Worm (Caenorhabditis elegans) whole organism, L3 larva: ENCODE measurements around the gene sec-24.2.
A peak's percentile ranks its signal among the peaks of the same experiment; 100 is the strongest.
"Not testable (repeated sequence)": the region's sequence is repeated elsewhere in the genome, so short reads cannot be mapped to it uniquely, and the experiment has no call there.

Experiments
- ZK546.5 ChIP-seq: sonication (generic microtip); optimal IDR thresholded peaks from 2 replicates; lab custom pipeline; 2017; ENCODE audit warnings: missing biosample characterization, missing genetic modification characterization
- ceh-16 ChIP-seq: sonication (generic microtip); optimal IDR thresholded peaks from 2 replicates; lab custom pipeline; 2017; ENCODE audit warnings: missing biosample characterization, missing genetic modification characterization
- ceh-82 ChIP-seq: fragments of 150-350 bp; optimal IDR thresholded peaks from 2 replicates; lab custom pipeline; 2014; ENCODE audit warnings: missing biosample characterization, missing genetic modification characterization
- daf-12 ChIP-seq: fragments of 150-350 bp; optimal IDR thresholded peaks from 2 replicates; lab custom pipeline; 2014; ENCODE audit warnings: missing biosample characterization, missing genetic modification reagents, missing genetic modification characterization
- egl-5 ChIP-seq: fragments of 150-350 bp; optimal IDR thresholded peaks from 2 replicates; lab custom pipeline; 2017; ENCODE audit warnings: missing biosample characterization, missing genetic modification reagents, missing genetic modification characterization, inconsistent platforms
- elt-2 ChIP-seq: sonication (generic microtip); optimal IDR thresholded peaks from 2 replicates; lab custom pipeline; 2016; ENCODE audit warnings: missing genetic modification reagents, mild to moderate bottlenecking, missing genetic modification characterization, missing compliant biosample characterization
- elt-3 ChIP-seq, 3 experiments: fragments of 150-350 bp in 1 of 3; sonication (generic microtip) in 2 of 3; optimal IDR thresholded peaks; 2 replicates in 2 of 3; 4 replicates in 1 of 3; lab custom pipeline; 2014 to 2017; ENCODE audit warnings: missing biosample characterization in 3 of 3, missing genetic modification characterization in 3 of 3
- eor-1 ChIP-seq, 2 experiments: fragments of 150-350 bp; optimal IDR thresholded peaks; 2 replicates each; lab custom pipeline; 2014 to 2018; ENCODE audit warnings: missing biosample characterization in 2 of 2, missing genetic modification characterization in 2 of 2
- lin-15B ChIP-seq: fragments of 150-350 bp; optimal IDR thresholded peaks from 2 replicates; lab custom pipeline; 2014; ENCODE audit warnings: missing biosample characterization, missing genetic modification characterization
- mml-1 ChIP-seq: fragments of 150-350 bp; sonication (generic microtip); optimal IDR thresholded peaks from 3 replicates; lab custom pipeline; 2014; ENCODE audit warnings: missing biosample characterization, missing genetic modification characterization
- nfya-1 ChIP-seq: sonication (generic microtip); optimal IDR thresholded peaks from 2 replicates; lab custom pipeline; 2017; ENCODE audit warnings: missing genetic modification characterization, mild to moderate bottlenecking, missing compliant biosample characterization, antibody characterized with exemption, moderate library complexity; ENCODE audit not compliant: insufficient read depth
- nhr-12 ChIP-seq: fragments of 150-350 bp; optimal IDR thresholded peaks from 2 replicates; lab custom pipeline; 2014; ENCODE audit warnings: missing biosample characterization, missing genetic modification characterization
- nhr-237 ChIP-seq: fragments of 150-350 bp; optimal IDR thresholded peaks from 2 replicates; lab custom pipeline; 2014; ENCODE audit warnings: missing biosample characterization, missing genetic modification characterization
- nhr-25 ChIP-seq: sonication (generic microtip); optimal IDR thresholded peaks from 2 replicates; lab custom pipeline; 2017; ENCODE audit warnings: missing biosample characterization, missing genetic modification characterization
- nhr-28 ChIP-seq: fragments of 150-350 bp; optimal IDR thresholded peaks from 2 replicates; lab custom pipeline; 2014; ENCODE audit warnings: missing biosample characterization, missing genetic modification characterization
- nhr-43 ChIP-seq: sonication (generic microtip); optimal IDR thresholded peaks from 2 replicates; lab custom pipeline; 2016; ENCODE audit warnings: mild to moderate bottlenecking, missing genetic modification characterization, missing compliant biosample characterization; ENCODE audit not compliant: poor library complexity, severe bottlenecking
- nhr-76 ChIP-seq: fragments of 150-350 bp; sonication (generic microtip); optimal IDR thresholded peaks from 5 replicates; lab custom pipeline; 2014; ENCODE audit warnings: missing biosample characterization, missing genetic modification characterization
- pha-4 ChIP-seq: fragments of 150-350 bp; optimal IDR thresholded peaks from 2 replicates; lab custom pipeline; 2014; ENCODE audit warnings: missing biosample characterization, missing genetic modification reagents, missing genetic modification characterization
- pqm-1 ChIP-seq: fragments of 150-350 bp; optimal IDR thresholded peaks from 2 replicates; lab custom pipeline; 2017; ENCODE audit warnings: missing biosample characterization, missing genetic modification characterization, inconsistent platforms
- sea-2 ChIP-seq: fragments of 150-350 bp; sonication (generic microtip); optimal IDR thresholded peaks from 4 replicates; lab custom pipeline; 2014; ENCODE audit warnings: missing biosample characterization, missing genetic modification reagents, missing genetic modification characterization
- skn-1 ChIP-seq: fragments of 150-350 bp; optimal IDR thresholded peaks from 2 replicates; lab custom pipeline; 2014; ENCODE audit warnings: missing biosample characterization, missing genetic modification characterization
- snpc-4 ChIP-seq: fragments of 150-350 bp; optimal IDR thresholded peaks from 2 replicates; lab custom pipeline; 2014; ENCODE audit warnings: missing biosample characterization, missing genetic modification characterization
- tbx-2 ChIP-seq: sonication (generic microtip); optimal IDR thresholded peaks from 2 replicates; lab custom pipeline; 2016; ENCODE audit warnings: mild to moderate bottlenecking, missing genetic modification characterization, missing compliant biosample characterization
- unc-62 ChIP-seq: fragments of 150-350 bp; sonication (generic microtip); optimal IDR thresholded peaks from 4 replicates; lab custom pipeline; 2014; ENCODE audit warnings: missing biosample characterization, missing genetic modification reagents, missing genetic modification characterization

sec-24.2 gene

ce11 chrIV:12326932-12327331, 33.7 kb downstream of the sec-24.2 start, which contains the start of gene F19B6.3:
Gene F19B6.3, plus strand, starts transcription at chrIV:12327232.
- TF ChIP-seq daf-12; nhr-25 (tag; lab: Kevin White, UChicago); eor-1 (tag; optimal IDR thresholded peaks at IDR 0.05; lab: Kevin White, UChicago): not testable (repeated sequence)

ce11 chrIV:12311597-12311996, 49.0 kb downstream of the sec-24.2 start, which contains the start of gene oac-58:
Gene oac-58, minus strand, starts transcription at chrIV:12311697.
- TF ChIP-seq nhr-12 (no peak), sea-2 (GFP tag; lab: Kevin White, UChicago) (no peak), nhr-43 (tag; lab: Kevin White, UChicago) (no peak), nhr-25 (tag; lab: Kevin White, UChicago) (no peak), ZK546.5 (tag; lab: Kevin White, UChicago) (no peak), ceh-82 (tag; lab: Kevin White, UChicago) (no peak), ceh-16 (tag; lab: Kevin White, UChicago) (no peak), unc-62 (GFP tag; lab: Kevin White, UChicago) (no peak), nfya-1 (tag; lab: Kevin White, UChicago) (no peak), mml-1 (tag; lab: Kevin White, UChicago) (no peak), lin-15B (tag; lab: Kevin White, UChicago) (no peak), egl-5 (no peak), eor-1 (tag; optimal IDR thresholded peaks at IDR 0.05; lab: Kevin White, UChicago) (no peak)

- TF ChIP-seq elt-3 (tag; optimal IDR thresholded peaks at IDR 0.05; lab: Kevin White, UChicago) (no peak), nhr-76 (no peak), nhr-43 (tag; lab: Kevin White, UChicago) (no peak), nhr-237 (tag; lab: Kevin White, UChicago) (no peak)
Measured at ce11 chrIV:12307720-12308119, 52.9 kb downstream of the sec-24.2 start, which contains the start of gene oac-57. Gene oac-57, minus strand, starts transcription at chrIV:12307820.

ce11 chrIV:12305956-12306355, 54.6 kb downstream of the sec-24.2 start:
- no peak for TF ChIP-seq elt-3 (tag; optimal IDR thresholded peaks at IDR 0.05; lab: Kevin White, UChicago)
- peak; percentile 87 for TF ChIP-seq elt-2 (tag; lab: Kevin White, UChicago)
- TF ChIP-seq tbx-2 (tag; lab: Kevin White, UChicago): no peak
- no peak for TF ChIP-seq nhr-76
- no peak for TF ChIP-seq sea-2 (GFP tag; lab: Kevin White, UChicago)
- peak; percentile 1 for TF ChIP-seq skn-1 (tag; lab: Kevin White, UChicago)
- no peak for TF ChIP-seq egl-5
- no peak for TF ChIP-seq ceh-16 (tag; lab: Kevin White, UChicago)
- no peak for TF ChIP-seq snpc-4
- TF ChIP-seq pqm-1: peak; percentile 78
- TF ChIP-seq pha-4 (tag; lab: Kevin White, UChicago): peak; percentile 73
- TF ChIP-seq nhr-28 (tag; lab: Kevin White, UChicago): no peak
